Worm (Caenorhabditis elegans) whole organism, L4/young adult: ENCODE results near the gene lys-8.

ENCODE experiments used
- W03F9.2 ChIP-seq: fragments of 150-350 bp; optimal IDR thresholded peaks from 2 replicates; lab custom pipeline; 2014; ENCODE audit warnings: missing biosample characterization, missing genetic modification characterization
- dao-5 ChIP-seq: sonication (generic microtip); optimal IDR thresholded peaks from 2 replicates; lab custom pipeline; 2016; ENCODE audit warnings: missing genotype, missing genetic modification characterization, moderate library complexity, missing compliant biosample characterization
- him-1 ChIP-seq: sonication (generic microtip); optimal IDR thresholded peaks from 2 replicates; lab custom pipeline; 2016; ENCODE audit warnings: missing genotype, missing genetic modification reagents, missing genetic modification characterization, missing compliant biosample characterization

ce11 chrII:5607756-5608155 lies 21.8 kb downstream of the lys-8 start, which contains the start of gene C17G10.7:
- no peak for TF ChIP-seq him-1
- no peak for TF ChIP-seq dao-5 (tag; lab: Kevin White, UChicago)
- TF ChIP-seq W03F9.2 (tag; lab: Kevin White, UChicago), result no peak
